Fruit fly (Drosophila melanogaster) whole organism, adult: Measurements from ENCODE around the gene CG33296.
A peak's percentile ranks its signal among the peaks of the same experiment; 100 is the strongest.

Experiments
- CG11617 ChIP-seq: fragments of 200-800 bp; sonication (Bioruptor generic); optimal IDR thresholded peaks from 2 replicates; lab custom pipeline; 2017; ENCODE audit warnings: mild to moderate bottlenecking, missing biosample characterization, missing genetic modification reagents, missing genetic modification characterization
- CG12768 ChIP-seq: fragments of 200-800 bp; sonication (Bioruptor generic); optimal IDR thresholded peaks from 2 replicates; lab custom pipeline; 2017; ENCODE audit warnings: missing biosample characterization, missing genetic modification characterization, mild to moderate bottlenecking, moderate library complexity, missing genetic modification reagents
- CG14711 ChIP-seq: fragments of 200-800 bp; sonication (Bioruptor generic); optimal IDR thresholded peaks from 2 replicates; lab custom pipeline; 2018; ENCODE audit warnings: missing biosample characterization, mild to moderate bottlenecking, missing genetic modification characterization, moderate library complexity
- CG1620 ChIP-seq: fragments of 200-800 bp; sonication (Bioruptor generic); optimal IDR thresholded peaks from 2 replicates; lab custom pipeline; 2016; ENCODE audit warnings: missing biosample characterization, missing genetic modification characterization
- CG33017 ChIP-seq: fragments of 200-800 bp; sonication (Bioruptor generic); optimal IDR thresholded peaks from 2 replicates; lab custom pipeline; 2018; ENCODE audit warnings: missing biosample characterization, mild to moderate bottlenecking, missing genetic modification characterization, moderate library complexity
- CG5204 ChIP-seq: fragments of 200-800 bp; sonication (Bioruptor generic); optimal IDR thresholded peaks from 2 replicates; lab custom pipeline; 2016; ENCODE audit warnings: missing biosample characterization, missing genetic modification characterization
- CG7045 ChIP-seq: fragments of 200-800 bp; sonication (Bioruptor generic); optimal IDR thresholded peaks from 2 replicates; lab custom pipeline; 2017; ENCODE audit warnings: missing biosample characterization, mild to moderate bottlenecking, missing genetic modification characterization
- CG7101 ChIP-seq: fragments of 200-800 bp; sonication (Bioruptor generic); optimal IDR thresholded peaks from 2 replicates; lab custom pipeline; 2018; ENCODE audit warnings: missing biosample characterization, mild to moderate bottlenecking, missing genetic modification characterization, moderate library complexity
- Clk ChIP-seq: fragments of 200-800 bp; sonication (Bioruptor generic); optimal IDR thresholded peaks from 2 replicates; lab custom pipeline; 2017; ENCODE audit warnings: missing biosample characterization, missing genetic modification characterization
- Crg-1 ChIP-seq: fragments of 200-800 bp; sonication (Bioruptor generic); optimal IDR thresholded peaks from 2 replicates; lab custom pipeline; 2016; ENCODE audit warnings: missing biosample characterization, missing genetic modification characterization
- Hr96 ChIP-seq: fragments of 200-800 bp; sonication (Bioruptor generic); optimal IDR thresholded peaks from 2 replicates; lab custom pipeline; 2016; ENCODE audit warnings: missing biosample characterization, missing genetic modification characterization
- Mnt ChIP-seq: fragments of 200-800 bp; sonication (Bioruptor generic); optimal IDR thresholded peaks from 2 replicates; lab custom pipeline; 2016; ENCODE audit warnings: missing biosample characterization, mild to moderate bottlenecking, missing genetic modification characterization
- bab1 ChIP-seq: fragments of 200-800 bp; sonication (Bioruptor generic); optimal IDR thresholded peaks from 3 replicates; lab custom pipeline; 2019; ENCODE audit warnings: missing biosample characterization, mild to moderate bottlenecking, missing genetic modification characterization, moderate library complexity
- cic ChIP-seq: fragments of 200-800 bp; sonication (Bioruptor generic); optimal IDR thresholded peaks from 2 replicates; lab custom pipeline; 2017; ENCODE audit warnings: missing biosample characterization, mild to moderate bottlenecking, missing genetic modification characterization, moderate library complexity
- cnc ChIP-seq, 2 experiments: fragments of >200 bp; optimal IDR thresholded peaks; 2 replicates each; lab custom pipeline; 2017
- kay ChIP-seq: fragments of 200-800 bp; sonication (Bioruptor generic); peaks from one replicate; lab custom pipeline; 2016; ENCODE audit warnings: missing biosample characterization, missing genetic modification characterization, borderline replicate concordance
- ovo ChIP-seq: fragments of 200-800 bp; sonication (Bioruptor generic); optimal IDR thresholded peaks from 2 replicates; lab custom pipeline; 2016; ENCODE audit warnings: missing biosample characterization, missing genetic modification characterization
- pad ChIP-seq: fragments of 200-800 bp; sonication (Bioruptor generic); optimal IDR thresholded peaks from 3 replicates; lab custom pipeline; 2017; ENCODE audit warnings: missing biosample characterization, missing genetic modification characterization, mild to moderate bottlenecking, moderate library complexity, missing genetic modification reagents
- tj ChIP-seq: fragments of 200-800 bp; sonication (Bioruptor generic); optimal IDR thresholded peaks from 3 replicates; lab custom pipeline; 2017; ENCODE audit warnings: missing biosample characterization, mild to moderate bottlenecking, missing genetic modification characterization, moderate library complexity
- toe ChIP-seq: fragments of 200-800 bp; sonication (Bioruptor generic); optimal IDR thresholded peaks from 2 replicates; lab custom pipeline; 2016; ENCODE audit warnings: missing biosample characterization, missing genetic modification characterization

The CG33296 gene

DNA sequence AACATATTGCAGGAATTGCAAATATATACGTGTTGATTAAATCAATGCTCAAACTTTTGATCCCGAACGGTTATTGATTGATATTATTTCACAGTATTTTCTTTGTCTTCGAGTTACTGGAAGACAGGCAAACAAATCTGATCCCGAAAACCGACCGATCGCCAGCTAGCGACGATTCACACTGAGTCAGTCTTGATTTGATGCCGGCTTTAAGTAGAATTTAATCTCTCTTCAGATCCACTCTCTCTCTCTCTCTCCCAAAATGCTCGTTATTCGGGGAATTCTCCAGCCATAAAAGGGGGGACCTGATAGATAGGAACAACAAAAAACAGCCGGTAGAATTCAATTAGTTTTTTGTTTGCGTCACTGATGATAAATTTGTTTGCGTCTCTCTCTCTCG is 15.0 kb downstream of the CG33296 start, which contains the start of gene Tep2:
TSS of gene Tep2 (minus strand) at position 185 of the 400 bp plus-strand sequence.
- TF ChIP-seq CG7101 (no peak), CG14711 (tag; lab: Kevin White, UChicago) (no peak), CG12768 (no peak), tj (GFP tag; lab: Kevin White, UChicago) (peak; percentile 6), pad (GFP tag; lab: Kevin White, UChicago) (no peak), bab1 (GFP tag; lab: Kevin White, UChicago) (peak; percentile 9), CG33017 (tag; lab: Kevin White, UChicago) (no peak), toe (GFP tag; lab: Kevin White, UChicago) (no peak), Clk (GFP tag; lab: Kevin White, UChicago) (no peak), CG1620 (GFP tag; lab: Kevin White, UChicago) (no peak), cic (GFP tag; lab: Kevin White, UChicago) (peak; percentile 9)

DNA sequence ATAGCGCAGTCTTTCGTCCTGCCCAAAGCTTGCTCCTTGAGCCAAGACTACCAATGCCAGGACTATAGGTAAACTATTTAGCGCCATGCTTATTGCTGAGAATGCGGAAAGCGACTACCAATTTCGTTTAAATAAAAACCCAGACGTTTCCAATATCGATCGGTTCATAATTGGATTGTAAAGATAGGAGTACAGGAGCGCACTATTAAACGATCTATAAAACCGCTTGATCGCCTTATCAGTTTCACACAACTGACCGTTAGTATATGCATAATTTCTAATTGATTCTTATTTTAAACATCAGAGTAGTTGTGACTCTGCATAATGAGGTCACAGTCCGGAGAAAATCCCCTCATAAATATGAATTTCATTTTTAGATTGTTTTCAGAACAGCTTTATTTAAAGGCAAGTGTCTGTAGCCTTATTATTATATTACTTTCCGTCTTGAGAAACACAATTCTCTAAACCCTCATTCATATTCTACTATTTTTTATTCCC is 23.8 kb downstream of the CG33296 start, which contains the start of the genes CG7025 and CG43235:
TSS of gene CG7025 (minus strand) at position 101 of the 498 bp plus-strand sequence.
TSS of gene CG43235 (plus strand) at position 448 of the 498 bp plus-strand sequence.
- TF ChIP-seq kay (GFP tag; lab: Kevin White, UChicago) (peak; percentile 22), tj (GFP tag; lab: Kevin White, UChicago) (no peak)

DNA sequence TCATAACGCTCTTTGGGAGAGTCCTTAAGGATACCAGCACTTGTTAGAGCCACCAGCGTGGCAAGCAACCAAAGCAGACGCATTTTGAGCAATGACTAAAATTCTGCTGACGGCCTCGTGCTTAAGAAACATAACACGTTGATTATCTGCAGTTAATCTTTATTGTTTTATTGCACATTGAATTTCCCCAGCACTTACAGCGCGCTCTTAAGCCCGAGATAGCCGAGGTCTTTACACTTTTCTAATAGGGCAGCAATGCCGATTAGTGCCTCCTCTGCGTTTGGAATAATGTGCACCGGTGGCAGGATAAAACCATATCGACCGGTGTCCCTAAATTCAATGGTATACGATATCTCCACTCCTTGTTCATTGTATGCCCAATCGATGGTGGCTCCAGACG is 25.5 kb downstream of the CG33296 start, which contains the start of gene CG18585:
TSS of gene CG18585 (minus strand) at position 101 of the 400 bp plus-strand sequence.
- TF ChIP-seq Mnt (no peak), CG7101 (no peak)

DNA sequence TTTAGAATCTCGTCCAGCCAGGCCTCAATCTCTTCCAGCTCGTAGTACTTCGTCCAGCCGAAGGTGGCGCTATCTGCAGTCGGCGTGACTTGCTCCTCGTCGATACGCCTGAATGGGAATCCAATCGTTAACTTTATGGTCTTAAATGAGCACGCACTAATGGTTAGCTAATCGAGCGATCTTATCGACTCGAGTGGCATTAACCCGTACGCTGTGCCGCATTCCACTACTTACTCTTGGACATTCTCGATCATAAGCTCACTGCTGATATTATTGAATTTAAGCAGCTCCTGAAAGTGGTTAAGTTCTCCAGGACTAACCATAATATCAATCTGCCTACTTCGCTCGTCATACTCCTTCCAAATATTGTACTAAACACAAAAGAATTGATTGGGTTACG is 26.0 kb downstream of the CG33296 start:
- TF ChIP-seq CG7101 (no peak), tj (GFP tag; lab: Kevin White, UChicago) (no peak), kay (GFP tag; lab: Kevin White, UChicago) (no peak), Mnt (no peak), pad (GFP tag; lab: Kevin White, UChicago) (no peak), Hr96 (no peak), CG11617 (GFP tag; lab: Kevin White, UChicago) (no peak), cic (GFP tag; lab: Kevin White, UChicago) (no peak), CG14711 (tag; lab: Kevin White, UChicago) (no peak), CG5204 (no peak), cnc (optimal IDR thresholded peaks at IDR 0.05; lab: Kevin White, UChicago) (no peak), toe (GFP tag; lab: Kevin White, UChicago) (no peak), CG33017 (tag; lab: Kevin White, UChicago) (no peak), ovo (GFP tag; lab: Kevin White, UChicago) (no peak)

DNA sequence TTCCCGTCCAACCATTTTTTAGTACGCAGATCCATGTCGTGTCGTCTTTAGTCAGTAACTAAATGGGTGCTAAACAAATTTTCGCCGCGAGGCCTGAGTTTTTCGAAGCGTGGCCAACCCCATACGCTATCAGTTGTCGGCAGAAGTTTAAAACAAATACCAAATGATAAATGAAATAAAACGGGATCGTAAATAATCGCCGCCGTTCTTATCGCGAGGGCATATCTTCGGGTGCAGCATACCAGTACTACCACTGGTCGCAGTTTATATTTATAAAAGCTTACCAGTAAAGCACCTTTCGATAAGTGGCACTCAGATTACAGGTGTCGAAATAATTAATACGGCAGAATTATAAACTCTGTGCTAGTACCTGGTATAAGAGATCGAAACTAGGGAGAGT is 31.2 kb downstream of the CG33296 start:
- TF ChIP-seq CG11617 (GFP tag; lab: Kevin White, UChicago) (no peak), kay (GFP tag; lab: Kevin White, UChicago) (peak; percentile 92), cic (GFP tag; lab: Kevin White, UChicago) (peak; percentile 76), bab1 (GFP tag; lab: Kevin White, UChicago) (no peak), CG1620 (GFP tag; lab: Kevin White, UChicago) (no peak), tj (GFP tag; lab: Kevin White, UChicago) (no peak), toe (GFP tag; lab: Kevin White, UChicago) (no peak), Hr96 (no peak), CG12768 (peak; percentile 61), CG14711 (tag; lab: Kevin White, UChicago) (no peak), ovo (GFP tag; lab: Kevin White, UChicago) (no peak), Crg-1 (no peak), CG7045 (GFP tag; lab: Kevin White, UChicago) (no peak), pad (GFP tag; lab: Kevin White, UChicago) (no peak), CG5204 (no peak), CG33017 (tag; lab: Kevin White, UChicago) (peak; percentile 41), cnc (optimal IDR thresholded peaks at IDR 0.05; lab: Kevin White, UChicago) (no peak), Mnt (peak; percentile 34), CG7101 (no peak), Clk (GFP tag; lab: Kevin White, UChicago) (no peak)

DNA sequence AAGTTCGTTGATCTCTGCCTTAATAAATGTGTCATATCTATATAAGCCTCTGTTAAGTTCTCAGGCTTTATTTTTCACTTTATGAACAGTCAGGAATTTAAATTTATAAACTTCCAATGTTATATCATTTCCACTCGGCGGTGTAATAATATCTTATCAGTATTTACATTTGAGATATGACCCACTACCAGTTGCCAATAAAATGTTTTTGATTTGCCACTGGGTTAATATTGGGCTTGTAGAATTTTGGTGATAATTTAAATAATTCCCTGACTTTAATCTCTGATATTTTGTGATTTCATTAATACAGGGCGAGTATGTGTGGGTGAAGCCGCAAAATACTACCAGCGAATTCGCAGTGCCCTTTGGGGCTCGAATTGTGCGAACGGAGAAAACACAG is 36.1 kb downstream of the CG33296 start:
- TF ChIP-seq kay (GFP tag; lab: Kevin White, UChicago) (peak; percentile 12), ovo (GFP tag; lab: Kevin White, UChicago) (no peak), Crg-1 (no peak), toe (GFP tag; lab: Kevin White, UChicago) (no peak), cic (GFP tag; lab: Kevin White, UChicago) (no peak), tj (GFP tag; lab: Kevin White, UChicago) (no peak)

DNA sequence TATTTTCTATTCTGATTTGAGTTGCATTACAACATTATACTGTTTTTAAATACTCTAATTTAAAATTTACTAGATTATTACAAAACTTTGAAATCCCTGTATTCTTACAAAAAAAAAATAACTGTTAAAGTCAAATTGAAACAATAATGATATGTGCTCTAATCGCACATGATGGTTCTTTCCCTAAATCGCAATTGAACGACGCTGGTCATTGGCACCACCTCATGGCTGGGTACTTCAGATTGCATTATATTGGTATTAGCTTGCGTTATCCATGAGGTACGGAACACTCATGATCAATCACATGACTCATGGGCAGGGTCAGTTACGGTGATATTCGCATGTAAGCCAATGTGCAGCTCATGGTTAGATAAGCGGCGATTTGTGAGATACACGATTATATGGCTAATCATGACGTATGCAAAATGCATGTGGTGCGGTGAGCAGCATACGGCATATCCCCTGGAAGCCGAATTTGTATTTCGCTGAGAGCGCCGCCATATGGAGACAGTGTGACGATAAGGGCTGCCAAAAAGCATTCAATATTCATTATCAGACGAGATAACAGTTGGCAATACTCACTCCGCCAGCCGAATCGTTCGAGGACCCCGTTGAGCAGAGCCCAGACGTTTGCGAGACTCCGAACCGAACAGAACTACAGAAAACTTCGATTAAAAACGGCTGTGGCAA is 38.2 kb downstream of the CG33296 start:
- peak; percentile 87 for TF ChIP-seq kay (GFP tag; lab: Kevin White, UChicago)
- TF ChIP-seq Crg-1: no peak
- peak; percentile 30 for TF ChIP-seq cic (GFP tag; lab: Kevin White, UChicago)
- TF ChIP-seq Mnt: peak; percentile 47
